Fruit fly (Drosophila melanogaster) whole organism, prepupa: Measurements from ENCODE around the gene TbCMF46.

Source experiments
- Blimp-1 ChIP-seq: fragments of 200-800 bp; sonication (Bioruptor generic); optimal IDR thresholded peaks from 3 replicates; lab custom pipeline; 2017; ENCODE audit warnings: missing biosample characterization, missing genetic modification characterization, mild to moderate bottlenecking, moderate library complexity, missing genetic modification reagents
- CG11762 ChIP-seq: fragments of 200-800 bp; sonication (Bioruptor generic); optimal IDR thresholded peaks from 3 replicates; lab custom pipeline; 2016; ENCODE audit warnings: missing biosample characterization, missing genetic modification characterization; ENCODE audit not compliant: insufficient read depth
- CG11902 ChIP-seq: fragments of 200-800 bp; sonication (Bioruptor generic); optimal IDR thresholded peaks from 3 replicates; lab custom pipeline; 2016; ENCODE audit warnings: missing biosample characterization, missing genetic modification characterization
- CG15336 ChIP-seq: fragments of 200-800 bp; sonication (Bioruptor generic); IDR thresholded peaks from 2 replicates; pipeline ENCODE4 v1.3.6; 2022; ENCODE audit warnings: missing biosample characterization, missing genetic modification characterization
- CG16779 ChIP-seq: fragments of 200-800 bp; sonication (Bioruptor generic); optimal IDR thresholded peaks from 3 replicates; lab custom pipeline; 2017; ENCODE audit warnings: missing biosample characterization, mild to moderate bottlenecking, missing genetic modification characterization
- CG31627 ChIP-seq: fragments of 200-800 bp; sonication (Bioruptor generic); optimal IDR thresholded peaks from 3 replicates; lab custom pipeline; 2016; ENCODE audit warnings: missing biosample characterization, missing genetic modification characterization
- CG32006 ChIP-seq: fragments of 200-800 bp; sonication (Bioruptor generic); optimal IDR thresholded peaks from 3 replicates; lab custom pipeline; 2017; ENCODE audit warnings: missing biosample characterization, mild to moderate bottlenecking, missing genetic modification characterization
- CG34406 ChIP-seq: fragments of 200-800 bp; sonication (Bioruptor generic); optimal IDR thresholded peaks from 3 replicates; lab custom pipeline; 2016; ENCODE audit warnings: missing biosample characterization, missing genetic modification characterization
- CG3919 ChIP-seq: fragments of 200-800 bp; sonication (Bioruptor generic); optimal IDR thresholded peaks from 3 replicates; lab custom pipeline; 2016; ENCODE audit warnings: missing biosample characterization, missing genetic modification characterization
- CG4318 ChIP-seq: fragments of 200-800 bp; sonication (Bioruptor generic); optimal IDR thresholded peaks from 3 replicates; lab custom pipeline; 2017; ENCODE audit warnings: missing biosample characterization, mild to moderate bottlenecking, missing genetic modification characterization
- CG6163 ChIP-seq: fragments of 200-800 bp; sonication (Bioruptor generic); IDR thresholded peaks from 3 replicates; pipeline ENCODE4 v1.3.6; 2022; ENCODE audit warnings: missing biosample characterization, missing genetic modification characterization
- CG6792 ChIP-seq: fragments of 200-800 bp; sonication (Bioruptor generic); optimal IDR thresholded peaks from 3 replicates; lab custom pipeline; 2016; ENCODE audit warnings: missing biosample characterization, missing genetic modification characterization
- CG6808 ChIP-seq: fragments of 200-800 bp; sonication (Bioruptor generic); optimal IDR thresholded peaks from 3 replicates; lab custom pipeline; 2017; ENCODE audit warnings: missing biosample characterization, missing genetic modification characterization, mild to moderate bottlenecking, moderate library complexity, missing genetic modification reagents
- CG6854 ChIP-seq: fragments of 200-800 bp; sonication (Bioruptor generic); optimal IDR thresholded peaks from 2 replicates; lab custom pipeline; 2017; ENCODE audit warnings: missing biosample characterization, mild to moderate bottlenecking, missing genetic modification characterization
- CG7368 ChIP-seq: fragments of 200-800 bp; sonication (Bioruptor generic); optimal IDR thresholded peaks from 3 replicates; lab custom pipeline; 2016; ENCODE audit warnings: missing biosample characterization, missing genetic modification characterization
- CG8119 ChIP-seq: fragments of 200-800 bp; sonication (Bioruptor generic); IDR thresholded peaks from 3 replicates; pipeline ENCODE4 v1.3.6; 2022; ENCODE audit warnings: missing biosample characterization, missing genetic modification characterization
- CG8319 ChIP-seq: fragments of 200-800 bp; sonication (Bioruptor generic); optimal IDR thresholded peaks from 3 replicates; lab custom pipeline; 2016; ENCODE audit warnings: missing biosample characterization, missing genetic modification characterization
- CG8632 ChIP-seq: fragments of 200-800 bp; sonication (Bioruptor generic); optimal IDR thresholded peaks from 3 replicates; lab custom pipeline; 2016; ENCODE audit warnings: missing biosample characterization, missing genetic modification characterization
- Eip75B ChIP-seq: fragments of 200-800 bp; sonication (Bioruptor generic); optimal IDR thresholded peaks from 3 replicates; lab custom pipeline; 2016; ENCODE audit warnings: missing biosample characterization, missing genetic modification characterization
- Eip93F ChIP-seq: fragments of 200-800 bp; sonication (Bioruptor generic); optimal IDR thresholded peaks from 2 replicates; lab custom pipeline; 2016; ENCODE audit warnings: missing biosample characterization, mild to moderate bottlenecking, missing genetic modification characterization
- Ets21C ChIP-seq: fragments of 200-800 bp; sonication (Bioruptor generic); optimal IDR thresholded peaks from 3 replicates; lab custom pipeline; 2016; ENCODE audit warnings: missing biosample characterization, missing genetic modification characterization
- Hr38 ChIP-seq: sonication (Bioruptor generic); optimal IDR thresholded peaks from 2 replicates; lab custom pipeline; 2016; ENCODE audit warnings: missing biosample characterization, missing genetic modification characterization
- Hr39 ChIP-seq: fragments of 200-800 bp; sonication (Bioruptor generic); optimal IDR thresholded peaks from 2 replicates; lab custom pipeline; 2016; ENCODE audit warnings: missing biosample characterization, missing genetic modification characterization
- Lpt ChIP-seq: fragments of 200-800 bp; sonication (Bioruptor generic); optimal IDR thresholded peaks from 3 replicates; lab custom pipeline; 2016; ENCODE audit warnings: missing biosample characterization, missing genetic modification characterization
- Met ChIP-seq: fragments of 200-800 bp; sonication (Bioruptor generic); optimal IDR thresholded peaks from 3 replicates; lab custom pipeline; 2016; ENCODE audit warnings: missing biosample characterization, missing genetic modification characterization
- OdsH ChIP-seq: fragments of 200-800 bp; sonication (Bioruptor generic); optimal IDR thresholded peaks from 3 replicates; lab custom pipeline; 2016; ENCODE audit warnings: missing biosample characterization, missing genetic modification characterization
- Smox ChIP-seq: fragments of 200-800 bp; sonication (Bioruptor generic); optimal IDR thresholded peaks from 3 replicates; lab custom pipeline; 2016; ENCODE audit warnings: missing biosample characterization, missing genetic modification characterization
- Sox14 ChIP-seq: fragments of 200-800 bp; sonication (Bioruptor generic); optimal IDR thresholded peaks from 3 replicates; lab custom pipeline; 2016; ENCODE audit warnings: missing biosample characterization, missing genetic modification characterization
- Sox15 ChIP-seq: fragments of 200-800 bp; sonication (Bioruptor generic); optimal IDR thresholded peaks from 3 replicates; lab custom pipeline; 2016; ENCODE audit warnings: missing biosample characterization, missing genetic modification characterization
- acj6 ChIP-seq: fragments of 200-800 bp; sonication (Bioruptor generic); optimal IDR thresholded peaks from 3 replicates; lab custom pipeline; 2016; ENCODE audit warnings: missing biosample characterization, missing genetic modification characterization
- cyc ChIP-seq: fragments of 200-800 bp; sonication (Bioruptor generic); optimal IDR thresholded peaks from 3 replicates; lab custom pipeline; 2016; ENCODE audit warnings: missing biosample characterization, missing genetic modification characterization
- eg ChIP-seq: fragments of 200-800 bp; sonication (Bioruptor generic); IDR thresholded peaks from 3 replicates; pipeline ENCODE4 v1.3.6; 2022; ENCODE audit warnings: missing biosample characterization, missing genetic modification characterization
- esn ChIP-seq: fragments of 200-800 bp; sonication (Bioruptor generic); optimal IDR thresholded peaks from 2 replicates; lab custom pipeline; 2016; ENCODE audit warnings: missing biosample characterization, mild to moderate bottlenecking, missing genetic modification characterization, moderate library complexity
- fd59A ChIP-seq: fragments of 200-800 bp; sonication (Bioruptor generic); optimal IDR thresholded peaks from 2 replicates; lab custom pipeline; 2017; ENCODE audit warnings: missing biosample characterization, mild to moderate bottlenecking, missing genetic modification characterization, missing genetic modification reagents
- fd85E ChIP-seq: fragments of 200-800 bp; sonication (Bioruptor generic); optimal IDR thresholded peaks from 3 replicates; lab custom pipeline; 2016; ENCODE audit warnings: missing biosample characterization, missing genetic modification characterization
- fkh ChIP-seq: fragments of 200-800 bp; sonication (Bioruptor generic); optimal IDR thresholded peaks from 3 replicates; lab custom pipeline; 2017; ENCODE audit warnings: missing biosample characterization, mild to moderate bottlenecking, missing genetic modification characterization, moderate library complexity
- lz ChIP-seq: fragments of 200-800 bp; sonication (Bioruptor generic); optimal IDR thresholded peaks from 3 replicates; lab custom pipeline; 2016; ENCODE audit warnings: missing biosample characterization, missing genetic modification characterization
- pdm3 ChIP-seq: fragments of 200-800 bp; sonication (Bioruptor generic); optimal IDR thresholded peaks from 3 replicates; lab custom pipeline; 2016; ENCODE audit warnings: missing biosample characterization, missing genetic modification characterization
- salr ChIP-seq, 2 experiments: fragments of 200-800 bp; sonication (Bioruptor generic); optimal IDR thresholded peaks; 3 replicates each; lab custom pipeline; 2016 to 2018; ENCODE audit warnings: missing biosample characterization in 2 of 2, missing genetic modification characterization in 2 of 2, mild to moderate bottlenecking in 1 of 2
- spab ChIP-seq: fragments of 200-800 bp; sonication (Bioruptor generic); optimal IDR thresholded peaks from 2 replicates; lab custom pipeline; 2017; ENCODE audit warnings: missing biosample characterization, mild to moderate bottlenecking, missing genetic modification characterization, missing genetic modification reagents
- ss ChIP-seq, 2 experiments: fragments of 200-800 bp; sonication (Bioruptor generic); optimal IDR thresholded peaks; 2 replicates in 1 of 2; 3 replicates in 1 of 2; lab custom pipeline; 2017 to 2018; ENCODE audit warnings: mild to moderate bottlenecking in 2 of 2, missing biosample characterization in 2 of 2, missing genetic modification characterization in 2 of 2, moderate library complexity in 1 of 2
- topi ChIP-seq: fragments of 200-800 bp; sonication (Bioruptor generic); optimal IDR thresholded peaks from 3 replicates; lab custom pipeline; 2016; ENCODE audit warnings: missing biosample characterization, missing genetic modification characterization
- vri ChIP-seq: fragments of 200-800 bp; sonication (Bioruptor generic); optimal IDR thresholded peaks from 3 replicates; lab custom pipeline; 2016; ENCODE audit warnings: missing biosample characterization, mild to moderate bottlenecking, missing genetic modification characterization

TbCMF46 gene

DNA sequence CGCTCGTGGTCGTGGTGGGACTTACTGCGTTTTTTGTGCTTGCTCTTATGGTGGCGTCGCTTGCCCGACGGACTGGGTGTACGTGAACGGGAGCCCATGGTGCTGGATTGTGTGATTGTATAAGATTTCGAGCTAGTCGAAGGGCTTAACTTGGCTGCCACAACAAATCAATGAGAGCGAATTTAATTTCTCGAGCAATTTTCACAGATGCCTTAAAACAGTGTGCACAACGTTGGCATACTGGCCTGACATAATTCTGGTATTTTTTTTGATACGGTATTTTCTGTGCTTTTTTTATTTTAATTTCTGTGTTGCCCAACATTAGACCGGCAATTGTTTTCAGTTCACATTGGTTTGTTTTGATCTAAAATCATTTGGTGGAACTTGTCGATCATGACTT, 13.2 kb upstream of the TbCMF46 start, which contains the start of gene Arglu1:
Gene Arglu1, minus strand, starts transcription at position 227 of the 400 bp plus-strand sequence.
- peak; percentile 9 for TF ChIP-seq CG31627
- TF ChIP-seq CG6163 = peak; percentile 53; the same call in 2 of the 3 replicates
- no peak for TF ChIP-seq CG8319 (GFP tag; lab: Kevin White, UChicago)
- TF ChIP-seq fkh (GFP tag; lab: Kevin White, UChicago) = no peak
- no peak for TF ChIP-seq CG11902
- TF ChIP-seq lz = peak; percentile 41
- no peak for TF ChIP-seq salr (GFP tag; optimal IDR thresholded peaks at IDR 0.05; lab: Kevin White, UChicago)
- TF ChIP-seq Sox15 (GFP tag; lab: Kevin White, UChicago) = no peak
- no peak for TF ChIP-seq spab (GFP tag; lab: Kevin White, UChicago)
- peak; percentile 40 for TF ChIP-seq cyc (GFP tag; lab: Kevin White, UChicago)

- no peak for TF ChIP-seq Smox (GFP tag; lab: Kevin White, UChicago)
- TF ChIP-seq spab (GFP tag; lab: Kevin White, UChicago) = no peak
- no peak for TF ChIP-seq fd59A (GFP tag; lab: Kevin White, UChicago)
- no peak for TF ChIP-seq CG8319 (GFP tag; lab: Kevin White, UChicago)
- no peak for TF ChIP-seq CG6808 (GFP tag; lab: Kevin White, UChicago)
- no peak for TF ChIP-seq CG8119 (GFP tag; lab: Robert Waterston, UW)
- TF ChIP-seq CG8632 = no peak
- TF ChIP-seq pdm3 = no peak
- no peak for TF ChIP-seq CG3919
- no peak for TF ChIP-seq Hr38 (GFP tag; lab: Kevin White, UChicago)
- TF ChIP-seq eg = no peak
- TF ChIP-seq CG16779 = no peak
Observed at dm6 chr2L:9933063-9933462, 8.4 kb upstream of the TbCMF46 start, which contains the start of gene Cpr30F. Gene Cpr30F (minus strand): TSS chr2L:9933163.

dm6 chr2L:9930280-9930679, 5.6 kb upstream of the TbCMF46 start, which contains the start of gene CG42367:
Gene CG42367 (plus strand): TSS chr2L:9930580.
- no peak for TF ChIP-seq CG16779
- TF ChIP-seq Blimp-1 (GFP tag; lab: Kevin White, UChicago) = no peak
- TF ChIP-seq OdsH (GFP tag; lab: Kevin White, UChicago) = no peak
- no peak for TF ChIP-seq Eip93F (GFP tag; lab: Kevin White, UChicago)
- no peak for TF ChIP-seq CG8632
- no peak for TF ChIP-seq CG7368 (GFP tag; lab: Kevin White, UChicago)
- TF ChIP-seq pdm3 = no peak
- TF ChIP-seq CG34406 (GFP tag; lab: Kevin White, UChicago) = no peak
- no peak for TF ChIP-seq acj6 (GFP tag; lab: Kevin White, UChicago)
- no peak for TF ChIP-seq CG15336 (GFP tag; lab: Robert Waterston, UW)
- TF ChIP-seq vri (GFP tag; lab: Kevin White, UChicago) = no peak
- TF ChIP-seq fd85E (GFP tag; lab: Kevin White, UChicago) = no peak

- TF ChIP-seq salr (GFP tag; optimal IDR thresholded peaks at IDR 0.05; lab: Kevin White, UChicago) (peak in 1 of 2 experiments; percentile 68), CG31627 (peak; percentile 70), topi (GFP tag; lab: Kevin White, UChicago) (peak; percentile 76), acj6 (GFP tag; lab: Kevin White, UChicago) (peak; percentile 84), CG6854 (no peak), fd85E (GFP tag; lab: Kevin White, UChicago) (no peak), Met (GFP tag; lab: Kevin White, UChicago) (peak; percentile 82), CG4318 (GFP tag; lab: Kevin White, UChicago) (peak; percentile 28), Eip75B (GFP tag; lab: Kevin White, UChicago) (peak; percentile 83), spab (GFP tag; lab: Kevin White, UChicago) (peak; percentile 44), CG11902 (peak; percentile 8), vri (GFP tag; lab: Kevin White, UChicago) (peak; percentile 82), Sox14 (peak; percentile 74), CG8119 (GFP tag; lab: Robert Waterston, UW) (peak; percentile 73), esn (GFP tag; lab: Kevin White, UChicago) (peak; percentile 86), Hr39 (GFP tag; lab: Kevin White, UChicago) (peak; percentile 74), fd59A (GFP tag; lab: Kevin White, UChicago) (peak; percentile 43), ss (GFP tag; optimal IDR thresholded peaks at IDR 0.05; lab: Kevin White, UChicago) (no peak), CG11762 (GFP tag; lab: Kevin White, UChicago) (peak; percentile 29), CG6808 (GFP tag; lab: Kevin White, UChicago) (peak; percentile 62), CG32006 (GFP tag; lab: Kevin White, UChicago) (peak; percentile 75), Lpt (GFP tag; lab: Kevin White, UChicago) (peak; percentile 44), Blimp-1 (GFP tag; lab: Kevin White, UChicago) (peak; percentile 36), CG6792 (GFP tag; lab: Kevin White, UChicago) (peak; percentile 69), CG3919 (peak; percentile 82), CG34406 (GFP tag; lab: Kevin White, UChicago) (peak; percentile 72), Smox (GFP tag; lab: Kevin White, UChicago) (peak; percentile 81), Hr38 (GFP tag; lab: Kevin White, UChicago) (no peak), Eip93F (GFP tag; lab: Kevin White, UChicago) (peak; percentile 72), Ets21C (GFP tag; lab: Kevin White, UChicago) (no peak), eg (peak; percentile 85)
Observed at dm6 chr2L:9921401-9921800, 3.3 kb downstream of the TbCMF46 start, which contains the start of gene CG4592. Gene CG4592 (plus strand): TSS chr2L:9921633.
